Fruit fly (Drosophila melanogaster) whole organism, embryonic: ENCODE measurements around the gene Pdh.

Source experiments
- Awh ChIP-seq: fragments of 200-800 bp; sonication (Bioruptor generic); IDR thresholded peaks from 2 replicates; pipeline ENCODE4, ENCODE4 v1.3.6; 2022; ENCODE audit warnings: missing biosample characterization, missing genetic modification characterization
- CG12659 ChIP-seq: fragments of 200-800 bp; sonication (Bioruptor generic); optimal IDR thresholded peaks from 3 replicates; lab custom pipeline; 2017; ENCODE audit warnings: mild to moderate bottlenecking, missing biosample characterization, missing genetic modification reagents, missing genetic modification characterization
- CG12769 ChIP-seq: fragments of 200-800 bp; sonication (Bioruptor generic); optimal IDR thresholded peaks from 2 replicates; lab custom pipeline; 2019; ENCODE audit warnings: missing biosample characterization, mild to moderate bottlenecking, missing genetic modification characterization, moderate library complexity
- CG16815 ChIP-seq: fragments of 200-800 bp; sonication (Bioruptor generic); optimal IDR thresholded peaks from 3 replicates; lab custom pipeline; 2017; ENCODE audit warnings: missing biosample characterization, mild to moderate bottlenecking, missing genetic modification characterization
- CG17361 ChIP-seq: fragments of 200-800 bp; sonication (Bioruptor generic); IDR thresholded peaks from 3 replicates; pipeline ENCODE4 v1.3.6; 2022; ENCODE audit warnings: missing biosample characterization, missing genetic modification characterization
- CG3065 ChIP-seq: fragments of 200-800 bp; sonication (Bioruptor generic); optimal IDR thresholded peaks from 2 replicates; lab custom pipeline; 2016; ENCODE audit warnings: missing biosample characterization, missing genetic modification characterization
- CG7839 ChIP-seq: fragments of 200-800 bp; sonication (Bioruptor generic); optimal IDR thresholded peaks from 3 replicates; lab custom pipeline; 2018; ENCODE audit warnings: missing biosample characterization, mild to moderate bottlenecking, missing genetic modification characterization, moderate library complexity
- CG8281 ChIP-seq: fragments of 200-800 bp; sonication (Bioruptor generic); optimal IDR thresholded peaks from 2 replicates; lab custom pipeline; 2018; ENCODE audit warnings: missing biosample characterization, mild to moderate bottlenecking, missing genetic modification characterization, moderate library complexity
- Fer2 ChIP-seq: fragments of 200-800 bp; sonication (Bioruptor generic); optimal IDR thresholded peaks from 2 replicates; lab custom pipeline; 2018; ENCODE audit warnings: missing biosample characterization, mild to moderate bottlenecking, missing genetic modification characterization, moderate library complexity
- NFAT ChIP-seq: fragments of 200-800 bp; sonication (Bioruptor generic); IDR thresholded peaks from 2 replicates; pipeline ENCODE4 v1.3.6; 2022; ENCODE audit warnings: missing biosample characterization, missing genetic modification characterization
- Rfx ChIP-seq: fragments of 200-800 bp; sonication (Bioruptor generic); IDR thresholded peaks from 2 replicates; pipeline ENCODE4 v1.3.6; 2022; ENCODE audit warnings: missing biosample characterization, missing genetic modification characterization
- prd ChIP-seq, 3 experiments: fragments of >200 bp in 2 of 3; fragments of 200-800 bp in 1 of 3; sonication (Bioruptor generic) in 1 of 3; optimal IDR thresholded peaks in 2 of 3; IDR thresholded peaks in 1 of 3; 2 replicates in 2 of 3; 3 replicates in 1 of 3; pipeline versions ENCODE4 v1.3.6 to Lab custom; 2017 to 2022; ENCODE audit warnings: missing biosample characterization in 1 of 3, missing genetic modification characterization in 1 of 3
- repo ChIP-seq: fragments of 200-800 bp; sonication (Bioruptor generic); optimal IDR thresholded peaks from 2 replicates; lab custom pipeline; 2016; ENCODE audit warnings: missing biosample characterization, missing genetic modification characterization
- sisA ChIP-seq: fragments of 200-800 bp; sonication (Bioruptor generic); IDR thresholded peaks from 2 replicates; pipeline ENCODE4 v1.3.6; 2022; ENCODE audit warnings: missing biosample characterization, missing genetic modification characterization
- usp ChIP-seq: fragments of >200 bp; optimal IDR thresholded peaks from 2 replicates; lab custom pipeline; 2017; ENCODE audit warnings: missing biosample characterization, missing genetic modification characterization

Gene Pdh

dm6 chr3L:16305820-16306650, 48.1 kb downstream of the Pdh start, which contains the start of the genes CG13043 and CG13063 (continued):
- TF ChIP-seq prd (optimal IDR thresholded peaks at IDR 0.05; lab: Kevin White, UChicago), result no peak
- TF ChIP-seq prd (GFP tag; IDR thresholded peaks at IDR 0.05; lab: Robert Waterston, UW), result no peak
- no peak for TF ChIP-seq sisA
- TF ChIP-seq CG12769, result no peak
- no peak for TF ChIP-seq usp (GFP tag; lab: Kevin White, UChicago)
- no peak for TF ChIP-seq CG8281
- no peak for TF ChIP-seq Fer2 (tag; lab: Kevin White, UChicago)
- peak; percentile 26 for TF ChIP-seq CG7839 (tag; lab: Kevin White, UChicago)

dm6 chr3L:16303982-16304381, 50.1 kb downstream of the Pdh start, which contains the start of gene CG43249:
CG43249 (plus strand) TSS chr3L:16304282.
- TF ChIP-seq CG16815 (GFP tag; lab: Kevin White, UChicago) (no peak), CG17361 (GFP tag; lab: Robert Waterston, UW) (no peak), CG3065 (GFP tag; lab: Kevin White, UChicago) (no peak), CG12659 (GFP tag; lab: Kevin White, UChicago) (no peak), Rfx (GFP tag; lab: Robert Waterston, UW) (no peak), NFAT (no peak), repo (no peak), Awh (no peak)
